Worm (Caenorhabditis elegans) whole organism, L1 larva: ENCODE measurements around the gene E02H4.4.

Source experiments
- C04F5.9 ChIP-seq: sonication (generic microtip); optimal IDR thresholded peaks from 2 replicates; lab custom pipeline; 2016; ENCODE audit warnings: missing genetic modification characterization, missing compliant biosample characterization
- F16B12.6 ChIP-seq: fragments of 150-350 bp; optimal IDR thresholded peaks from 2 replicates; lab custom pipeline; 2014; ENCODE audit warnings: missing biosample characterization, missing genetic modification characterization
- ama-1 ChIP-seq: fragments of 150-350 bp; optimal IDR thresholded peaks from 2 replicates; lab custom pipeline; 2014
- ets-5 ChIP-seq: fragments of 200-800 bp; sonication (Bioruptor generic); IDR thresholded peaks from 2 replicates; pipeline ENCODE4 v1.3.6; 2022; ENCODE audit warnings: missing genetic modification characterization, missing compliant biosample characterization
- lin-14 ChIP-seq: fragments of 200-800 bp; sonication (Bioruptor generic); optimal IDR thresholded peaks from 2 replicates; lab custom pipeline; 2018; ENCODE audit warnings: mild to moderate bottlenecking, missing genetic modification characterization, moderate library complexity, missing compliant biosample characterization
- rnt-1 ChIP-seq: sonication (generic microtip); optimal IDR thresholded peaks from 2 replicates; lab custom pipeline; 2016; ENCODE audit warnings: mild to moderate bottlenecking, missing genetic modification characterization, moderate library complexity, missing compliant biosample characterization
- snpc-4 ChIP-seq: fragments of 150-350 bp; optimal IDR thresholded peaks from 2 replicates; lab custom pipeline; 2014; ENCODE audit warnings: missing biosample characterization, missing genetic modification characterization
- tlp-1 ChIP-seq: fragments of 150-350 bp; optimal IDR thresholded peaks from 2 replicates; lab custom pipeline; 2014; ENCODE audit warnings: missing biosample characterization, missing genetic modification characterization

Gene E02H4.4

ce11 chrX:14311583-14311982, 53.8 kb downstream of the E02H4.4 start, which contains the start of gene mgrn-1:
Gene mgrn-1 (minus strand): TSS chrX:14311683.
- TF ChIP-seq rnt-1 (tag; lab: Kevin White, UChicago) (no peak), ama-1 (lab: Kevin White, UChicago) (no peak), C04F5.9 (no peak), snpc-4 (tag; lab: Kevin White, UChicago) (no peak), ets-5 (no peak), lin-14 (GFP tag; lab: Kevin White, UChicago) (no peak), F16B12.6 (tag; lab: Kevin White, UChicago) (no peak), tlp-1 (tag; lab: Kevin White, UChicago) (no peak)
- TF ChIP-seq, all 84 proteins: peak for 0
